Fruit fly (Drosophila melanogaster): ENCODE measurements around the gene fred.

Gene fred

dm6 chr2L:3880048-3880447, 111.5 kb downstream of the fred start:
- TF ChIP-seq bab1 (GFP tag; optimal IDR thresholded peaks at IDR 0.05) (no peak), cic (GFP tag; optimal IDR thresholded peaks at IDR 0.05) (peak; percentile 42), cnc (optimal IDR thresholded peaks at IDR 0.05) (no peak), CG11617 (GFP tag; optimal IDR thresholded peaks at IDR 0.05) (peak; percentile 89), kay (GFP tag; ENCODE audit: borderline replicate concordance) (peak; percentile 71), tj (GFP tag; optimal IDR thresholded peaks at IDR 0.05) (peak; percentile 52), CG14711 (tag; optimal IDR thresholded peaks at IDR 0.05) (peak; percentile 89), ovo (GFP tag; optimal IDR thresholded peaks at IDR 0.05) (no peak), CG12768 (GFP tag; optimal IDR thresholded peaks at IDR 0.05) (peak; percentile 88), Mnt (GFP tag; optimal IDR thresholded peaks at IDR 0.05) (peak; percentile 24), CG5204 (GFP tag; optimal IDR thresholded peaks at IDR 0.05) (peak; percentile 74), CG7045 (GFP tag; optimal IDR thresholded peaks at IDR 0.05) (peak; percentile 81), toe (GFP tag; optimal IDR thresholded peaks at IDR 0.05) (peak; percentile 70), Clk (GFP tag; optimal IDR thresholded peaks at IDR 0.05) (peak; percentile 76), CG7101 (tag; optimal IDR thresholded peaks at IDR 0.05) (peak; percentile 91), CG1620 (GFP tag; optimal IDR thresholded peaks at IDR 0.05) (no peak), pad (GFP tag; optimal IDR thresholded peaks at IDR 0.05) (peak; percentile 66), CG33017 (tag; optimal IDR thresholded peaks at IDR 0.05) (peak; percentile 91), Crg-1 (GFP tag; optimal IDR thresholded peaks at IDR 0.05) (peak; percentile 34), Hr96 (GFP tag; optimal IDR thresholded peaks at IDR 0.05) (peak; percentile 74)

dm6 chr2L:3877011-3877410, 114.5 kb downstream of the fred start:
- TF ChIP-seq cnc (optimal IDR thresholded peaks at IDR 0.05) (no peak), Mnt (GFP tag; optimal IDR thresholded peaks at IDR 0.05) (no peak), bab1 (GFP tag; optimal IDR thresholded peaks at IDR 0.05) (no peak), CG12768 (GFP tag; optimal IDR thresholded peaks at IDR 0.05) (no peak), CG1620 (GFP tag; optimal IDR thresholded peaks at IDR 0.05) (no peak), tj (GFP tag; optimal IDR thresholded peaks at IDR 0.05) (no peak), Clk (GFP tag; optimal IDR thresholded peaks at IDR 0.05) (no peak), CG7045 (GFP tag; optimal IDR thresholded peaks at IDR 0.05) (no peak), toe (GFP tag; optimal IDR thresholded peaks at IDR 0.05) (no peak), CG5204 (GFP tag; optimal IDR thresholded peaks at IDR 0.05) (no peak), kay (GFP tag; ENCODE audit: borderline replicate concordance) (no peak), Hr96 (GFP tag; optimal IDR thresholded peaks at IDR 0.05) (no peak), pad (GFP tag; optimal IDR thresholded peaks at IDR 0.05) (no peak), CG7101 (tag; optimal IDR thresholded peaks at IDR 0.05) (no peak), CG33017 (tag; optimal IDR thresholded peaks at IDR 0.05) (no peak)

- peak; percentile 69 for TF ChIP-seq CG7101 (tag; optimal IDR thresholded peaks at IDR 0.05)
- no peak for TF ChIP-seq cic (GFP tag; optimal IDR thresholded peaks at IDR 0.05)
- TF ChIP-seq CG11617 (GFP tag; optimal IDR thresholded peaks at IDR 0.05), result no peak
- TF ChIP-seq CG14711 (tag; optimal IDR thresholded peaks at IDR 0.05), result peak; percentile 38
- TF ChIP-seq Crg-1 (GFP tag; optimal IDR thresholded peaks at IDR 0.05), result peak; percentile 82
- no peak for TF ChIP-seq Clk (GFP tag; optimal IDR thresholded peaks at IDR 0.05)
- TF ChIP-seq Hr96 (GFP tag; optimal IDR thresholded peaks at IDR 0.05), result peak; percentile 61
- peak; percentile 73 for TF ChIP-seq Mnt (GFP tag; optimal IDR thresholded peaks at IDR 0.05)
- peak; percentile 74 for TF ChIP-seq toe (GFP tag; optimal IDR thresholded peaks at IDR 0.05)
- TF ChIP-seq ovo (GFP tag; optimal IDR thresholded peaks at IDR 0.05), result peak; percentile 23
- TF ChIP-seq CG33017 (tag; optimal IDR thresholded peaks at IDR 0.05), result peak; percentile 35
- TF ChIP-seq cnc (optimal IDR thresholded peaks at IDR 0.05), result no peak
- TF ChIP-seq kay (GFP tag; ENCODE audit: borderline replicate concordance), result no peak
- TF ChIP-seq CG7045 (GFP tag; optimal IDR thresholded peaks at IDR 0.05), result no peak
- peak; percentile 13 for TF ChIP-seq CG12768 (GFP tag; optimal IDR thresholded peaks at IDR 0.05)
- no peak for TF ChIP-seq CG5204 (GFP tag; optimal IDR thresholded peaks at IDR 0.05)
- peak; percentile 34 for TF ChIP-seq bab1 (GFP tag; optimal IDR thresholded peaks at IDR 0.05)
- TF ChIP-seq CG1620 (GFP tag; optimal IDR thresholded peaks at IDR 0.05), result peak; percentile 77
- no peak for TF ChIP-seq tj (GFP tag; optimal IDR thresholded peaks at IDR 0.05)
- peak; percentile 35 for TF ChIP-seq pad (GFP tag; optimal IDR thresholded peaks at IDR 0.05)
Measured at dm6 chr2L:3872283-3872682, 119.2 kb downstream of the fred start, which contains the start of gene CG31957. TSS of gene CG31957 (minus strand) at chr2L:3872458.

dm6 chr2L:3867474-3868082, 123.9 kb downstream of the fred start, which contains the start of gene Cep97:
TSS of gene Cep97 (plus strand) at chr2L:3867697.
- TF ChIP-seq cnc (optimal IDR thresholded peaks at IDR 0.05) (no peak), CG5204 (GFP tag; optimal IDR thresholded peaks at IDR 0.05) (no peak), CG1620 (GFP tag; optimal IDR thresholded peaks at IDR 0.05) (no peak)

- TF ChIP-seq tj (GFP tag; optimal IDR thresholded peaks at IDR 0.05), result no peak
- peak; percentile 34 for TF ChIP-seq bab1 (GFP tag; optimal IDR thresholded peaks at IDR 0.05)
- peak; percentile 13 for TF ChIP-seq toe (GFP tag; optimal IDR thresholded peaks at IDR 0.05)
- no peak for TF ChIP-seq Clk (GFP tag; optimal IDR thresholded peaks at IDR 0.05)
- no peak for TF ChIP-seq Crg-1 (GFP tag; optimal IDR thresholded peaks at IDR 0.05)
Measured at dm6 chr2L:3862437-3863041, 129.0 kb downstream of the fred start, which contains the start of gene TTLL4B. TSS of gene TTLL4B (plus strand) at chr2L:3862668.

dm6 chr2L:3861388-3861787, 130.1 kb downstream of the fred start:
- TF ChIP-seq Crg-1 (GFP tag; optimal IDR thresholded peaks at IDR 0.05) (no peak), CG14711 (tag; optimal IDR thresholded peaks at IDR 0.05) (no peak)

Measured in whole organism, adult.